Worm (Caenorhabditis elegans) whole organism, L4 larva: ENCODE data around the gene mif-1.
A peak's percentile ranks its signal among the peaks of the same experiment; 100 is the strongest.

Experiments used
- F10B5.3 ChIP-seq: sonication (generic microtip); optimal IDR thresholded peaks from 2 replicates; lab custom pipeline; 2016; ENCODE audit warnings: mild to moderate bottlenecking, missing genetic modification characterization, missing compliant biosample characterization
- F44E2.7 ChIP-seq: fragments of 200-800 bp; sonication (Bioruptor generic); IDR thresholded peaks from 2 replicates; pipeline ENCODE4 v2.1.2; 2022; ENCODE audit warnings: missing genetic modification characterization, missing compliant biosample characterization
- Y105C5A.15 ChIP-seq: fragments of 200-800 bp; sonication (Bioruptor generic); IDR thresholded peaks from 2 replicates; pipeline ENCODE4 v1.3.6; 2022; ENCODE audit warnings: missing genetic modification characterization, missing compliant biosample characterization
- Y48G9A.11 ChIP-seq: fragments of 200-800 bp; sonication (Bioruptor generic); IDR thresholded peaks from 2 replicates; pipeline ENCODE4 v1.3.6; 2022; ENCODE audit warnings: missing genetic modification reagents, missing genetic modification characterization, missing compliant biosample characterization
- ZK337.2 ChIP-seq: fragments of 200-800 bp; sonication (Bioruptor generic); IDR thresholded peaks from 2 replicates; pipeline ENCODE4 v1.3.6; 2022; ENCODE audit warnings: missing genetic modification reagents, missing genetic modification characterization, missing compliant biosample characterization
- ZK546.5 ChIP-seq, 2 experiments: sonication (generic microtip); optimal IDR thresholded peaks; 2 replicates each; lab custom pipeline; 2017; ENCODE audit warnings: missing biosample characterization in 2 of 2, missing genetic modification characterization in 2 of 2
- aha-1 ChIP-seq: fragments of 150-350 bp; peaks from one replicate; lab custom pipeline; 2014; ENCODE audit warnings: missing biosample characterization, missing genetic modification characterization
- ama-1 ChIP-seq: fragments of 150-350 bp; optimal IDR thresholded peaks from 2 replicates; lab custom pipeline; 2014; ENCODE audit warnings: inconsistent platforms, mixed read lengths
- arid-1 ChIP-seq: fragments of 200-800 bp; sonication (Bioruptor generic); conservative IDR thresholded peaks from 2 replicates; pipeline ENCODE4 v1.3.6; 2022; ENCODE audit warnings: missing genetic modification reagents, missing genetic modification characterization, missing compliant biosample characterization
- attf-4 ChIP-seq: sonication (generic microtip); optimal IDR thresholded peaks from 3 replicates; lab custom pipeline; 2017; ENCODE audit warnings: missing biosample characterization, missing genetic modification characterization
- ceh-20 ChIP-seq: fragments of 200-800 bp; sonication (Bioruptor generic); IDR thresholded peaks from 2 replicates; pipeline ENCODE4 v1.3.6; 2022; ENCODE audit warnings: missing genetic modification reagents, missing genetic modification characterization, missing compliant biosample characterization
- ces-1 ChIP-seq: fragments of 150-350 bp; sonication (generic microtip); optimal IDR thresholded peaks from 4 replicates; lab custom pipeline; 2014; ENCODE audit warnings: missing biosample characterization, missing genetic modification reagents, missing genetic modification characterization
- daf-16 ChIP-seq, 3 experiments: sonication (generic microtip); optimal IDR thresholded peaks; 2 replicates each; lab custom pipeline; 2016 to 2017; ENCODE audit warnings: missing genetic modification characterization in 3 of 3, missing genetic modification reagents in 3 of 3, mild to moderate bottlenecking in 2 of 3, missing compliant biosample characterization in 2 of 3, missing biosample characterization in 1 of 3, moderate library complexity in 1 of 3
- dmd-6 ChIP-seq: fragments of 200-800 bp; sonication (Bioruptor generic); IDR thresholded peaks from 2 replicates; pipeline ENCODE4 v1.3.6; 2022; ENCODE audit warnings: missing genetic modification reagents, missing genetic modification characterization, missing compliant biosample characterization
- dve-1 ChIP-seq: sonication (generic microtip); optimal IDR thresholded peaks from 2 replicates; lab custom pipeline; 2017; ENCODE audit warnings: antibody characterized with exemption, mild to moderate bottlenecking, missing genetic modification characterization, missing compliant biosample characterization; ENCODE audit not compliant: insufficient read depth
- fkh-10 ChIP-seq: fragments of 150-350 bp; optimal IDR thresholded peaks from 2 replicates; lab custom pipeline; 2014; ENCODE audit warnings: missing biosample characterization, missing genetic modification reagents, missing genetic modification characterization
- fos-1 ChIP-seq: fragments of 150-350 bp; optimal IDR thresholded peaks from 2 replicates; lab custom pipeline; 2014; ENCODE audit warnings: missing biosample characterization, missing genetic modification characterization
- hlh-30 ChIP-seq: sonication (generic microtip); optimal IDR thresholded peaks from 2 replicates; lab custom pipeline; 2017; ENCODE audit warnings: antibody characterized with exemption, mild to moderate bottlenecking, missing genetic modification characterization, missing compliant biosample characterization; ENCODE audit not compliant: insufficient read depth
- hmg-1.1 ChIP-seq: fragments of 200-800 bp; sonication (Bioruptor generic); IDR thresholded peaks from 2 replicates; pipeline ENCODE4 v1.3.6; 2022; ENCODE audit warnings: missing genetic modification reagents, missing genetic modification characterization, missing compliant biosample characterization
- lin-13 ChIP-seq: fragments of 150-350 bp; optimal IDR thresholded peaks from 2 replicates; lab custom pipeline; 2014; ENCODE audit warnings: missing biosample characterization, missing genetic modification reagents, missing genetic modification characterization
- lin-15B ChIP-seq: fragments of 150-350 bp; sonication (generic microtip); optimal IDR thresholded peaks from 3 replicates; lab custom pipeline; 2014; ENCODE audit warnings: missing biosample characterization, missing genetic modification characterization
- lin-38 ChIP-seq: fragments of 200-800 bp; sonication (Bioruptor generic); IDR thresholded peaks from 2 replicates; pipeline ENCODE4 v1.3.6; 2022; ENCODE audit warnings: missing genetic modification reagents, missing genetic modification characterization, missing compliant biosample characterization
- lsy-2 ChIP-seq, 2 experiments: fragments of 150-350 bp in 1 of 2; sonication (generic microtip) in 1 of 2; optimal IDR thresholded peaks; 2 replicates each; lab custom pipeline; 2014 to 2017; ENCODE audit warnings: missing biosample characterization in 2 of 2, missing genetic modification characterization in 2 of 2
- madf-5 ChIP-seq, 2 experiments: fragments of 200-800 bp; sonication (Bioruptor generic); IDR thresholded peaks; 2 replicates each; pipeline ENCODE4 v1.3.6; 2022; ENCODE audit warnings: missing compliant biosample characterization in 2 of 2, missing genetic modification characterization in 2 of 2
- madf-9 ChIP-seq: fragments of 200-800 bp; sonication (Bioruptor generic); conservative IDR thresholded peaks from 2 replicates; pipeline ENCODE4 v1.3.6; 2022; ENCODE audit warnings: missing genetic modification reagents, missing genetic modification characterization, missing compliant biosample characterization
- mdt-29 ChIP-seq: fragments of 200-800 bp; sonication (Bioruptor generic); IDR thresholded peaks from 2 replicates; pipeline ENCODE4 v1.3.6; 2022; ENCODE audit warnings: missing genetic modification reagents, missing genetic modification characterization, missing compliant biosample characterization
- mep-1 ChIP-seq: fragments of 150-350 bp; sonication (generic microtip); optimal IDR thresholded peaks from 3 replicates; lab custom pipeline; 2014; ENCODE audit warnings: missing biosample characterization, missing genetic modification characterization
- mes-2 ChIP-seq: sonication (generic microtip); optimal IDR thresholded peaks from 2 replicates; lab custom pipeline; 2016; ENCODE audit warnings: missing genotype, mild to moderate bottlenecking, missing genetic modification characterization, missing compliant biosample characterization; ENCODE audit not compliant: poor library complexity, severe bottlenecking
- mxl-2 ChIP-seq: fragments of 200-800 bp; sonication (Bioruptor generic); conservative IDR thresholded peaks from 2 replicates; pipeline ENCODE4 v1.3.6; 2022; ENCODE audit warnings: missing genetic modification reagents, missing genetic modification characterization, missing compliant biosample characterization
- nhr-237 ChIP-seq: sonication (generic microtip); optimal IDR thresholded peaks from 2 replicates; lab custom pipeline; 2017; ENCODE audit warnings: missing biosample characterization, missing genetic modification characterization
- nhr-28 ChIP-seq: fragments of 150-350 bp; optimal IDR thresholded peaks from 2 replicates; lab custom pipeline; 2014; ENCODE audit warnings: missing biosample characterization, missing genetic modification characterization
- nhr-42 ChIP-seq: fragments of 200-800 bp; sonication (Bioruptor generic); IDR thresholded peaks from 2 replicates; pipeline ENCODE4 v1.3.6; 2022; ENCODE audit warnings: missing genetic modification characterization, missing compliant biosample characterization
- pha-4 ChIP-seq, 2 experiments: fragments of 150-350 bp in 1 of 2; fragments of 200-800 bp in 1 of 2; sonication (Bioruptor generic) in 1 of 2; IDR thresholded peaks in 1 of 2; optimal IDR thresholded peaks in 1 of 2; 2 replicates each; pipeline versions ENCODE4 v1.3.6 to Lab custom; 2014 to 2022; ENCODE audit warnings: missing genetic modification characterization in 2 of 2, missing genetic modification reagents in 2 of 2, missing biosample characterization in 1 of 2, missing compliant biosample characterization in 1 of 2
- pqm-1 ChIP-seq: sonication (generic microtip); optimal IDR thresholded peaks from 2 replicates; lab custom pipeline; 2017; ENCODE audit warnings: missing biosample characterization, missing genetic modification characterization
- set-16 ChIP-seq: fragments of 200-800 bp; sonication (Bioruptor generic); IDR thresholded peaks from 2 replicates; pipeline ENCODE4 v1.3.6; 2022; ENCODE audit warnings: missing genetic modification reagents, missing genetic modification characterization, missing compliant biosample characterization
- unc-62 ChIP-seq, 3 experiments: fragments of 150-350 bp in 1 of 3; sonication (generic microtip); optimal IDR thresholded peaks in 2 of 3; peaks in 1 of 3; 1 replicate in 1 of 3; 2 replicates in 2 of 3; lab custom pipeline; 2014 to 2017; ENCODE audit warnings: missing biosample characterization in 3 of 3, missing genetic modification characterization in 3 of 3, missing genetic modification reagents in 3 of 3, missing genotype in 1 of 3
- vab-7 ChIP-seq: fragments of 200-800 bp; sonication (Bioruptor generic); IDR thresholded peaks from 2 replicates; pipeline ENCODE4 v1.3.6; 2022; ENCODE audit warnings: missing genetic modification reagents, missing genetic modification characterization, missing compliant biosample characterization
- zag-1 ChIP-seq: fragments of 150-350 bp; optimal IDR thresholded peaks from 2 replicates; lab custom pipeline; 2014; ENCODE audit warnings: missing biosample characterization, missing genetic modification characterization
- zfp-3 ChIP-seq: fragments of 200-800 bp; sonication (Bioruptor generic); conservative IDR thresholded peaks from 2 replicates; pipeline ENCODE4 v1.3.6; 2022; ENCODE audit warnings: missing genetic modification reagents, missing genetic modification characterization, missing compliant biosample characterization
- zip-11 ChIP-seq: fragments of 200-800 bp; sonication (Bioruptor generic); IDR thresholded peaks from 2 replicates; pipeline ENCODE4 v1.3.6; 2022; ENCODE audit warnings: missing genetic modification characterization, missing compliant biosample characterization
- ztf-7 ChIP-seq: fragments of 150-350 bp; optimal IDR thresholded peaks from 2 replicates; lab custom pipeline; 2014; ENCODE audit warnings: missing biosample characterization, missing genetic modification characterization

Gene mif-1

DNA sequence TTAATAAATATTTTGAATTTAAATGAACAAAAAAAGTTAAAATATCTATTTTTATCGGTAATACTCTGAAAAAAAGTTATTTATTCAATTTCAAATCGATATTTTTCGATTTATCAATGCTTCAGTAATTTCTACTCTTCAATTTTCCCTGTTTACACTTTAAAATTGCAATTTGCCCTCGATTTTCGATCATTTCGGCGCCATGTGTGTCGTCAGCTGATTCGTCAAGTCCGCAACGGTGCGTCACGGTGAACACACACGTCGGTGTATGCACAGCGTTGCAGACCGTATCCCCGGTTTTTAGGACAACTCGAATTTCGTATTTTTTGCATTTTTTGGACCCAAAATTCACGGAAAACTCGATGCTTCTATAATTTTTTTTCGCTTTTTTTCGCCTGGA, 24.7 kb upstream of the mif-1 start, which contains the start of gene C18D11.3 (continued):
- TF ChIP-seq zip-11 (GFP tag; lab: Robert Waterston, UW) (no peak), nhr-42 (GFP tag; lab: Robert Waterston, UW) (0 out of 2 replicates have a peak, but pooled peaks have one; percentile 19), ama-1 (lab: Kevin White, UChicago) (peak; percentile 20), hlh-30 (tag; lab: Kevin White, UChicago) (peak; percentile 99), vab-7 (peak; percentile 69), ces-1 (GFP tag; lab: Kevin White, UChicago) (no peak), pha-4 (GFP tag; IDR thresholded peaks at IDR 0.05; lab: Robert Waterston, UW) (peak; percentile 13; the same call in 1 of the 2 replicates), pha-4 (tag; optimal IDR thresholded peaks at IDR 0.05; lab: Kevin White, UChicago) (peak; percentile 21)

DNA sequence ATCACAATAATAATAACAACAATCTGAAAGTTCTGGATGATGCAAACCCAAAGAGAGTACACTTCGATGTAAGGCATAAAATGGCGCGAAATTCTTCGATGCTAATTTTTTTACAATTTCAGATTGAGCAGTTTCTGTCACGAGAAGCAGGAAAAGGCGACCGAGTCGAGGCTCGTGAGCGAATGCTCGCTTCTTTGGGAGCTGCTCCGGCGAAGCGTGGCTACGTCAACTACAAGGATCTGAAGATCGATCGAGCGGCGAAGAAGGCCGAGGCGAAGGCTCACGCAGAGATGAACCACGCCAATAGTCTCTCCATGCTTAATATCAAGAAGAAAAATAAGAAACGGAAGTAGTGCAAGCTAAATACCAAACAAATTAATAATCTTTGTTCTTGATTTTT, 23.9 kb upstream of the mif-1 start:
- no peak for TF ChIP-seq dve-1 (tag; lab: Kevin White, UChicago)
- no peak for TF ChIP-seq Y105C5A.15 (GFP tag; lab: Robert Waterston, UW)
- no peak for TF ChIP-seq ZK337.2 (GFP tag; lab: Robert Waterston, UW)
- no peak for TF ChIP-seq pqm-1 (tag; lab: Kevin White, UChicago)
- peak; percentile 61; the same call in 1 of the 2 replicates for TF ChIP-seq set-16 (GFP tag; lab: Robert Waterston, UW)
- no peak for TF ChIP-seq ztf-7 (tag; lab: Kevin White, UChicago)
- TF ChIP-seq fkh-10 = no peak

DNA sequence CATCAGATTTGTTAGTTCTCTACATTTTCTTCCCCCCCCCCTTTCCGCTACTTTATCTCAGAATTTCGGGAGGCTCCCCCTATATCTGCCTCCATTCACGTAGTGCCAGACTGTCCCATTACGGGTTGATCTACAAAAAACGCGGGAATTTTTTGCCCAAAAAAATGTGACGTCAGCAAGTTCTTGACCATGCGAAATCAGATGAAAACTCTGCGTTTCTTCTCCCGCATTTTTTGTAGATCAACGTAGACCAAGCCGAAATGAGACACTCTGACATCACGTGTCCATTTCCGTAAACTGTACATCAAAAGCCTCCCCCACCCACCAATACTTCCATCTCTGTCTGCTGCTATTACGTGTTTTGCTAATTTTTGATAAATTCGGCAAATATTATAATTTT, 23.4 kb upstream of the mif-1 start:
- peak; percentile 32; the same call in 1 of the 2 replicates for TF ChIP-seq arid-1 (GFP tag; lab: Robert Waterston, UW)
- peak; percentile 10; the same call in 1 of the 2 replicates for TF ChIP-seq lin-38 (GFP tag; lab: Robert Waterston, UW)
- TF ChIP-seq mdt-29 (GFP tag; lab: Robert Waterston, UW) = no peak
- peak; percentile 53 for TF ChIP-seq aha-1 (tag; lab: Kevin White, UChicago)
- TF ChIP-seq daf-16 (GFP tag; optimal IDR thresholded peaks at IDR 0.05; lab: Kevin White, UChicago) = no peak
- TF ChIP-seq daf-16 (tag; optimal IDR thresholded peaks at IDR 0.05; lab: Kevin White, UChicago) = peak; percentile 0
- no peak for TF ChIP-seq ZK546.5 (tag; optimal IDR thresholded peaks at IDR 0.05; lab: Kevin White, UChicago)
- TF ChIP-seq, all 104 proteins: peak for 4

DNA sequence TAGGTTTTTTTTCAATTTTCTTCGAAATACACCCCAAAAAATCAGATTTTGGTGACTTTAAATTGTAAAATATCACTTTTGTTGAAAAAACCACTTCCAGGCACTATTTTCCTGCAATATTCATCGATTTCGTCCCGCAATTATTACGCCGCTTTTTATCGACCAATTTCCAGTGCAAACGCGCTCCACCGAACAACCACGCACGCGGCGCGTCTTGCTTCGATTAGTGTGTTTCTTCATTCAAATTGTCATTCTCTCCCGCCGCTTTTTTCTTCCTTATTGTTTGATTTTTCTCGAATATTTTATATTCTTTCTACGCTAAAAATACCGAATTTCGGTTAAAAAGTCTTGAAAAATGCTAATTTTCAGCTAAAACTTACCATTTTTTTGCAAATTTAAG, 22.3 kb upstream of the mif-1 start:
- 0 out of 2 replicates have a peak, but pooled peaks have one; percentile 42 for TF ChIP-seq arid-1 (GFP tag; lab: Robert Waterston, UW)
- no peak for TF ChIP-seq lin-15B (tag; lab: Kevin White, UChicago)
- no peak for TF ChIP-seq F44E2.7 (GFP tag; lab: Robert Waterston, UW)
- TF ChIP-seq nhr-28 (tag; lab: Kevin White, UChicago) = peak; percentile 56
- no peak for TF ChIP-seq pqm-1 (tag; lab: Kevin White, UChicago)
- no peak for TF ChIP-seq nhr-237 (tag; lab: Kevin White, UChicago)
- no peak for TF ChIP-seq nhr-42 (GFP tag; lab: Robert Waterston, UW)
- no peak for TF ChIP-seq madf-5 (GFP tag; IDR thresholded peaks at IDR 0.05; lab: Robert Waterston, UW)
- TF ChIP-seq attf-4 (tag; lab: Kevin White, UChicago) = no peak
- peak in 1 of 2 experiments; percentile 87 for TF ChIP-seq lsy-2 (tag; optimal IDR thresholded peaks at IDR 0.05; lab: Kevin White, UChicago)
- TF ChIP-seq ama-1 (lab: Kevin White, UChicago) = no peak
- no peak for TF ChIP-seq mdt-29 (GFP tag; lab: Robert Waterston, UW)
- TF ChIP-seq zag-1 = no peak
- peak; percentile 76 for TF ChIP-seq lin-13 (GFP tag; lab: Kevin White, UChicago)
- peak; percentile 93 for TF ChIP-seq aha-1 (tag; lab: Kevin White, UChicago)
- TF ChIP-seq Y48G9A.11 (GFP tag; lab: Robert Waterston, UW) = no peak
- no peak for TF ChIP-seq fos-1 (tag; lab: Kevin White, UChicago)
- no peak for TF ChIP-seq pha-4 (GFP tag; IDR thresholded peaks at IDR 0.05; lab: Robert Waterston, UW)
- TF ChIP-seq pha-4 (tag; optimal IDR thresholded peaks at IDR 0.05; lab: Kevin White, UChicago) = no peak
- no peak for TF ChIP-seq daf-16 (GFP tag; optimal IDR thresholded peaks at IDR 0.05; lab: Kevin White, UChicago)
- TF ChIP-seq daf-16 (tag; optimal IDR thresholded peaks at IDR 0.05; lab: Kevin White, UChicago) = peak; percentile 17
- TF ChIP-seq F10B5.3 (tag; lab: Kevin White, UChicago) = no peak
- TF ChIP-seq ZK337.2 (GFP tag; lab: Robert Waterston, UW) = no peak
- no peak for TF ChIP-seq madf-9 (GFP tag; lab: Robert Waterston, UW)
- no peak for TF ChIP-seq ceh-20
- TF ChIP-seq mep-1 (tag; lab: Kevin White, UChicago) = peak; percentile 64
- TF ChIP-seq dmd-6 (GFP tag; lab: Robert Waterston, UW) = peak; percentile 21; the same call in 1 of the 2 replicates
- no peak for TF ChIP-seq unc-62 (GFP tag; optimal IDR thresholded peaks at IDR 0.05 in 1 of 2; lab: Kevin White, UChicago)
- no peak for TF ChIP-seq unc-62 (tag; optimal IDR thresholded peaks at IDR 0.05; lab: Kevin White, UChicago)
- TF ChIP-seq hmg-1.1 (GFP tag; lab: Robert Waterston, UW) = peak; percentile 49
- TF ChIP-seq mxl-2 = no peak
- TF ChIP-seq mes-2 (tag; lab: Kevin White, UChicago) = peak; percentile 86
- no peak for TF ChIP-seq zfp-3
